Worm (Caenorhabditis elegans): Measurements from ENCODE around the gene C55A6.11.

- TF ChIP-seq flt-1 (GFP tag; IDR thresholded peaks at IDR 0.05), result no peak
- TF ChIP-seq ztf-23 (GFP tag; IDR thresholded peaks at IDR 0.05), result no peak
- TF ChIP-seq tab-1 (GFP tag; IDR thresholded peaks at IDR 0.05), result no peak
Measured at ce11 chrV:11528633-11529327, 8.5 kb downstream of the C55A6.11 start.
